Fruit fly (Drosophila melanogaster): ENCODE results near the gene mrn.

The mrn gene

dm6 chr3L:15544455-15545415, 35.6 kb downstream of the mrn start (continued):
- TF ChIP-seq Awh (GFP tag; IDR thresholded peaks at IDR 0.05) (no peak), CG4707 (GFP tag; optimal IDR thresholded peaks at IDR 0.05) (no peak), CG4820 (GFP tag; optimal IDR thresholded peaks at IDR 0.05) (no peak), phol (tag; optimal IDR thresholded peaks at IDR 0.05) (peak; percentile 23), CG31388 (GFP tag; optimal IDR thresholded peaks at IDR 0.05) (no peak), kah (GFP tag; optimal IDR thresholded peaks at IDR 0.05) (no peak), CHES-1-like (GFP tag; optimal IDR thresholded peaks at IDR 0.05) (no peak), slbo (GFP tag; IDR thresholded peaks at IDR 0.05) (no peak), nom (GFP tag; optimal IDR thresholded peaks at IDR 0.05) (no peak), CG31224 (GFP tag; IDR thresholded peaks at IDR 0.05) (no peak), ash1 (GFP tag; optimal IDR thresholded peaks at IDR 0.05) (no peak), CG17802 (tag; optimal IDR thresholded peaks at IDR 0.05) (no peak), Vsx1 (GFP tag; optimal IDR thresholded peaks at IDR 0.05) (no peak), gfzf (GFP tag; optimal IDR thresholded peaks at IDR 0.05) (no peak), jumu (GFP tag; optimal IDR thresholded peaks at IDR 0.05) (no peak), toy (GFP tag; IDR thresholded peaks at IDR 0.05) (no peak), Sox102F (GFP tag; optimal IDR thresholded peaks at IDR 0.05) (peak; percentile 17), GATAe (GFP tag; conservative IDR thresholded peaks at IDR 0.05) (no peak), CG12155 (GFP tag; optimal IDR thresholded peaks at IDR 0.05) (no peak), Xrp1 (GFP tag; IDR thresholded peaks at IDR 0.05) (peak; percentile 35), CG8281 (tag; optimal IDR thresholded peaks at IDR 0.05) (no peak), NK7.1 (GFP tag; optimal IDR thresholded peaks at IDR 0.05) (no peak), br (optimal IDR thresholded peaks at IDR 0.05) (no peak), lab (GFP tag; optimal IDR thresholded peaks at IDR 0.05) (peak; percentile 12), Gsc (GFP tag; IDR thresholded peaks at IDR 0.05) (no peak), CG12236 (GFP tag; optimal IDR thresholded peaks at IDR 0.05) (no peak), HLH4C (GFP tag; IDR thresholded peaks at IDR 0.05; ENCODE audit: partially characterized antibody) (no peak), Bgb (GFP tag; IDR thresholded peaks at IDR 0.05; ENCODE audit: partially characterized antibody) (no peak), CG8388 (GFP tag; optimal IDR thresholded peaks at IDR 0.05) (no peak), Ets65A (GFP tag) (peak; percentile 60), Nf-YC (tag; optimal IDR thresholded peaks at IDR 0.05) (no peak), CG17359 (tag; optimal IDR thresholded peaks at IDR 0.05) (no peak), sob (GFP tag; IDR thresholded peaks at IDR 0.05) (no peak), TFAM (GFP tag; optimal IDR thresholded peaks at IDR 0.05) (no peak), CG18619 (GFP tag; optimal IDR thresholded peaks at IDR 0.05) (no peak), CG13296 (GFP tag; optimal IDR thresholded peaks at IDR 0.05) (no peak), CG30020 (tag; optimal IDR thresholded peaks at IDR 0.05) (no peak), CG9932 (GFP tag; IDR thresholded peaks at IDR 0.05) (no peak), cg (GFP tag; optimal IDR thresholded peaks at IDR 0.05) (peak; percentile 88), Lpt (GFP tag; optimal IDR thresholded peaks at IDR 0.05) (no peak), CG4404 (GFP tag; IDR thresholded peaks at IDR 0.05) (no peak), zen (tag; optimal IDR thresholded peaks at IDR 0.05) (no peak), B-H1 (GFP tag; IDR thresholded peaks at IDR 0.05) (no peak), MTF-1 (GFP tag; optimal IDR thresholded peaks at IDR 0.05; ENCODE audit: borderline replicate concordance) (no peak), vvl (GFP tag; IDR thresholded peaks at IDR 0.05) (peak; percentile 12; the same call in 1 of the 2 replicates), Dfd (GFP tag; optimal IDR thresholded peaks at IDR 0.05) (no peak), ind (GFP tag; optimal IDR thresholded peaks at IDR 0.05) (no peak), salm (tag; optimal IDR thresholded peaks at IDR 0.05) (no peak), kni (GFP tag; optimal IDR thresholded peaks at IDR 0.05) (peak; percentile 17), CG7357 (GFP tag; IDR thresholded peaks at IDR 0.05) (no peak)

All from whole organism, embryonic.